Fruit fly (Drosophila melanogaster) whole organism, embryonic: ENCODE data around the gene CG18265.
A peak's percentile ranks its signal among the peaks of the same experiment; 100 is the strongest.

ENCODE experiments used
- Aef1 ChIP-seq: fragments of 200-800 bp; sonication (Bioruptor generic); IDR thresholded peaks from 3 replicates; pipeline ENCODE4 v1.3.6; 2022; ENCODE audit warnings: missing biosample characterization, missing genetic modification characterization
- CG10431 ChIP-seq: fragments of 200-800 bp; sonication (Bioruptor generic); optimal IDR thresholded peaks from 3 replicates; lab custom pipeline; 2018; ENCODE audit warnings: missing biosample characterization, mild to moderate bottlenecking, missing genetic modification characterization
- CG10565 ChIP-seq: fragments of 200-800 bp; sonication (Bioruptor generic); optimal IDR thresholded peaks from 3 replicates; lab custom pipeline; 2016; ENCODE audit warnings: missing biosample characterization, mild to moderate bottlenecking, missing genetic modification characterization
- CG12942 ChIP-seq: fragments of 200-800 bp; sonication (Bioruptor generic); optimal IDR thresholded peaks from 3 replicates; lab custom pipeline; 2016; ENCODE audit warnings: missing biosample characterization, missing genetic modification characterization
- CG14050 ChIP-seq: fragments of 200-800 bp; sonication (Bioruptor generic); IDR thresholded peaks from 3 replicates; pipeline ENCODE4 v1.3.6; 2022; ENCODE audit warnings: missing biosample characterization, missing genetic modification characterization
- CG14441 ChIP-seq: fragments of 200-800 bp; sonication (Bioruptor generic); IDR thresholded peaks from 2 replicates; pipeline ENCODE4 v1.3.6; 2022; ENCODE audit warnings: missing biosample characterization, missing genetic modification characterization
- CG14667 ChIP-seq: fragments of 200-800 bp; sonication (Bioruptor generic); IDR thresholded peaks from 2 replicates; pipeline ENCODE4 v1.3.6; 2022; ENCODE audit warnings: missing biosample characterization, missing genetic modification characterization
- CG14965 ChIP-seq: fragments of 200-800 bp; sonication (Bioruptor generic); optimal IDR thresholded peaks from 2 replicates; lab custom pipeline; 2016; ENCODE audit warnings: missing biosample characterization, missing genetic modification characterization, borderline replicate concordance
- CG15514 ChIP-seq: fragments of 200-800 bp; sonication (Bioruptor generic); optimal IDR thresholded peaks from 3 replicates; lab custom pipeline; 2017; ENCODE audit warnings: missing biosample characterization, missing genetic modification characterization, mild to moderate bottlenecking, moderate library complexity, missing genetic modification reagents
- CG16863 ChIP-seq: fragments of 200-800 bp; sonication (Bioruptor generic); optimal IDR thresholded peaks from 3 replicates; lab custom pipeline; 2016; ENCODE audit warnings: missing biosample characterization, missing genetic modification characterization
- CG17385 ChIP-seq: fragments of 200-800 bp; sonication (Bioruptor generic); optimal IDR thresholded peaks from 3 replicates; lab custom pipeline; 2018; ENCODE audit warnings: missing biosample characterization, mild to moderate bottlenecking, missing genetic modification characterization
- CG17912 ChIP-seq: fragments of 200-800 bp; sonication (Bioruptor generic); optimal IDR thresholded peaks from 2 replicates; lab custom pipeline; 2018; ENCODE audit warnings: missing biosample characterization, mild to moderate bottlenecking, missing genetic modification characterization
- CG18011 ChIP-seq: fragments of 200-800 bp; sonication (Bioruptor generic); optimal IDR thresholded peaks from 2 replicates; lab custom pipeline; 2017; ENCODE audit warnings: missing biosample characterization, missing genetic modification characterization, mild to moderate bottlenecking, moderate library complexity, missing genotype
- CG18476 ChIP-seq: fragments of 200-800 bp; sonication (Bioruptor generic); optimal IDR thresholded peaks from 2 replicates; lab custom pipeline; 2016; ENCODE audit warnings: missing biosample characterization, mild to moderate bottlenecking, missing genetic modification characterization
- CG34376 ChIP-seq: fragments of 200-800 bp; sonication (Bioruptor generic); optimal IDR thresholded peaks from 2 replicates; lab custom pipeline; 2018; ENCODE audit warnings: missing biosample characterization, mild to moderate bottlenecking, missing genetic modification characterization
- CG3847 ChIP-seq: fragments of 200-800 bp; sonication (Bioruptor generic); IDR thresholded peaks from 2 replicates; pipeline ENCODE4 v1.3.6; 2022; ENCODE audit warnings: missing biosample characterization, missing genetic modification characterization
- CG3995 ChIP-seq: fragments of 200-800 bp; sonication (Bioruptor generic); optimal IDR thresholded peaks from 3 replicates; lab custom pipeline; 2016; ENCODE audit warnings: missing biosample characterization, missing genetic modification characterization
- CG4328 ChIP-seq: fragments of 200-800 bp; sonication (Bioruptor generic); optimal IDR thresholded peaks from 3 replicates; lab custom pipeline; 2017; ENCODE audit warnings: missing biosample characterization, missing genetic modification reagents, missing genetic modification characterization
- CG43689 ChIP-seq: fragments of 200-800 bp; sonication (Bioruptor generic); IDR thresholded peaks from 2 replicates; pipeline ENCODE4 v1.3.6; 2022; ENCODE audit warnings: missing biosample characterization, missing genetic modification characterization
- CG4617 ChIP-seq: fragments of 200-800 bp; sonication (Bioruptor generic); optimal IDR thresholded peaks from 3 replicates; lab custom pipeline; 2016; ENCODE audit warnings: missing biosample characterization, missing genetic modification characterization, borderline replicate concordance
- CG6683 ChIP-seq: fragments of 200-800 bp; sonication (Bioruptor generic); optimal IDR thresholded peaks from 2 replicates; lab custom pipeline; 2017; ENCODE audit warnings: missing biosample characterization, mild to moderate bottlenecking, missing genetic modification characterization, missing genetic modification reagents
- CG6813 ChIP-seq: fragments of 200-800 bp; sonication (Bioruptor generic); optimal IDR thresholded peaks from 2 replicates; lab custom pipeline; 2017; ENCODE audit warnings: missing biosample characterization, missing genetic modification characterization, mild to moderate bottlenecking, moderate library complexity, missing genetic modification reagents
- CG7928 ChIP-seq: fragments of 200-800 bp; sonication (Bioruptor generic); optimal IDR thresholded peaks from 2 replicates; lab custom pipeline; 2017; ENCODE audit warnings: missing biosample characterization, mild to moderate bottlenecking, missing genetic modification characterization
- CG8290 ChIP-seq, 3 experiments: fragments of 200-800 bp; sonication (Bioruptor generic); optimal IDR thresholded peaks; 2 replicates each; lab custom pipeline; 2016 to 2019; ENCODE audit warnings: missing biosample characterization in 3 of 3, missing genetic modification characterization in 3 of 3, mild to moderate bottlenecking in 2 of 3, moderate library complexity in 1 of 3
- CG9797 ChIP-seq: fragments of 200-800 bp; sonication (Bioruptor generic); optimal IDR thresholded peaks from 3 replicates; lab custom pipeline; 2018; ENCODE audit warnings: missing biosample characterization, mild to moderate bottlenecking, missing genetic modification characterization
- CG9932 ChIP-seq: fragments of 200-800 bp; sonication (Bioruptor generic); IDR thresholded peaks from 2 replicates; pipeline ENCODE4 v1.3.6; 2022; ENCODE audit warnings: missing biosample characterization, missing genetic modification characterization
- CTCF ChIP-seq: fragments of 200-800 bp; sonication (Bioruptor generic); optimal IDR thresholded peaks from 2 replicates; lab custom pipeline; 2017; ENCODE audit warnings: missing biosample characterization, mild to moderate bottlenecking, missing genetic modification characterization, moderate library complexity
- E2f1 ChIP-seq: fragments of 200-800 bp; sonication (Bioruptor generic); IDR thresholded peaks from 2 replicates; pipeline ENCODE4 v1.3.6; 2022; ENCODE audit warnings: missing biosample characterization, missing genetic modification characterization
- Hr39 ChIP-seq: fragments of >200 bp; optimal IDR thresholded peaks from 2 replicates; lab custom pipeline; 2017
- Jarid2 ChIP-seq: fragments of 200-800 bp; sonication (Bioruptor generic); optimal IDR thresholded peaks from 3 replicates; lab custom pipeline; 2017; ENCODE audit warnings: mild to moderate bottlenecking, missing biosample characterization, missing genetic modification reagents, missing genetic modification characterization
- Mad ChIP-seq: fragments of 200-800 bp; sonication (Bioruptor generic); optimal IDR thresholded peaks from 2 replicates; lab custom pipeline; 2016; ENCODE audit warnings: missing biosample characterization, missing genetic modification characterization
- Rfx ChIP-seq: fragments of 200-800 bp; sonication (Bioruptor generic); IDR thresholded peaks from 2 replicates; pipeline ENCODE4 v1.3.6; 2022; ENCODE audit warnings: missing biosample characterization, missing genetic modification characterization
- Spps ChIP-seq: fragments of 200-800 bp; sonication (Bioruptor generic); optimal IDR thresholded peaks from 2 replicates; lab custom pipeline; 2018; ENCODE audit warnings: missing biosample characterization, mild to moderate bottlenecking, missing genetic modification characterization
- Sry-δ ChIP-seq: fragments of 200-800 bp; sonication (Bioruptor generic); optimal IDR thresholded peaks from 2 replicates; lab custom pipeline; 2016; ENCODE audit warnings: missing biosample characterization, missing genetic modification characterization
- Xrp1 ChIP-seq: fragments of 200-800 bp; sonication (Bioruptor generic); IDR thresholded peaks from 2 replicates; pipeline ENCODE4 v1.3.6; 2022; ENCODE audit warnings: missing biosample characterization, missing genetic modification characterization
- ase ChIP-seq: fragments of 200-800 bp; sonication (Bioruptor generic); IDR thresholded peaks from 3 replicates; pipeline ENCODE4 v1.3.6; 2022; ENCODE audit warnings: missing biosample characterization, missing genetic modification characterization
- exex ChIP-seq: fragments of 200-800 bp; sonication (Bioruptor generic); optimal IDR thresholded peaks from 4 replicates; lab custom pipeline; 2018; ENCODE audit warnings: missing biosample characterization, mild to moderate bottlenecking, missing genetic modification characterization, moderate library complexity
- fd64A ChIP-seq: fragments of 200-800 bp; sonication (Bioruptor generic); optimal IDR thresholded peaks from 3 replicates; lab custom pipeline; 2018; ENCODE audit warnings: missing biosample characterization, mild to moderate bottlenecking, missing genetic modification characterization
- lola ChIP-seq, 3 experiments: fragments of >200 bp in 2 of 3; fragments of 200-800 bp in 1 of 3; sonication (Bioruptor generic) in 1 of 3; optimal IDR thresholded peaks; 2 replicates each; lab custom pipeline; 2017 to 2019; ENCODE audit warnings: missing biosample characterization in 3 of 3, missing genetic modification characterization in 3 of 3, mild to moderate bottlenecking in 1 of 3, moderate library complexity in 1 of 3
- oc ChIP-seq: fragments of 200-800 bp; sonication (Bioruptor generic); optimal IDR thresholded peaks from 2 replicates; lab custom pipeline; 2018; ENCODE audit warnings: missing biosample characterization, mild to moderate bottlenecking, missing genetic modification characterization, moderate library complexity
- org-1 ChIP-seq: fragments of 200-800 bp; sonication (Bioruptor generic); optimal IDR thresholded peaks from 2 replicates; lab custom pipeline; 2017; ENCODE audit warnings: missing biosample characterization, missing genetic modification characterization
- pho ChIP-seq: fragments of 200-800 bp; sonication (Bioruptor generic); optimal IDR thresholded peaks from 2 replicates; lab custom pipeline; 2016; ENCODE audit warnings: missing biosample characterization, missing genetic modification characterization
- pita ChIP-seq: fragments of 200-800 bp; sonication (Bioruptor generic); optimal IDR thresholded peaks from 2 replicates; lab custom pipeline; 2017; ENCODE audit warnings: missing biosample characterization, mild to moderate bottlenecking, missing genetic modification characterization
- slou ChIP-seq: fragments of 200-800 bp; sonication (Bioruptor generic); optimal IDR thresholded peaks from 3 replicates; lab custom pipeline; 2016; ENCODE audit warnings: missing biosample characterization, missing genetic modification characterization
- sna ChIP-seq: fragments of 200-800 bp; sonication (Bioruptor generic); IDR thresholded peaks from 2 replicates; pipeline ENCODE4 v1.3.6; 2022; ENCODE audit warnings: missing biosample characterization, missing genetic modification characterization; ENCODE audit not compliant: partially characterized antibody
- sr ChIP-seq: fragments of 200-800 bp; sonication (Bioruptor generic); IDR thresholded peaks from 3 replicates; pipeline ENCODE4 v1.3.6; 2022; ENCODE audit warnings: missing biosample characterization, missing genetic modification characterization
- ssp ChIP-seq: fragments of 200-800 bp; sonication (Bioruptor generic); IDR thresholded peaks from 2 replicates; pipeline ENCODE4 v1.3.6; 2022; ENCODE audit warnings: missing biosample characterization, missing genetic modification characterization
- tgo ChIP-seq: fragments of 200-800 bp; sonication (Bioruptor generic); IDR thresholded peaks from 3 replicates; pipeline ENCODE4 v1.3.6; 2022; ENCODE audit warnings: missing biosample characterization, missing genetic modification characterization
- toy ChIP-seq: fragments of 200-800 bp; sonication (Bioruptor generic); IDR thresholded peaks from 2 replicates; pipeline ENCODE4 v1.3.6; 2022; ENCODE audit warnings: missing biosample characterization, missing genetic modification characterization
- ttk ChIP-seq: fragments of 200-800 bp; sonication (Bioruptor generic); IDR thresholded peaks from 2 replicates; pipeline ENCODE4 v2.1.2; 2022; ENCODE audit warnings: missing biosample characterization, missing genetic modification characterization

The CG18265 gene

DNA sequence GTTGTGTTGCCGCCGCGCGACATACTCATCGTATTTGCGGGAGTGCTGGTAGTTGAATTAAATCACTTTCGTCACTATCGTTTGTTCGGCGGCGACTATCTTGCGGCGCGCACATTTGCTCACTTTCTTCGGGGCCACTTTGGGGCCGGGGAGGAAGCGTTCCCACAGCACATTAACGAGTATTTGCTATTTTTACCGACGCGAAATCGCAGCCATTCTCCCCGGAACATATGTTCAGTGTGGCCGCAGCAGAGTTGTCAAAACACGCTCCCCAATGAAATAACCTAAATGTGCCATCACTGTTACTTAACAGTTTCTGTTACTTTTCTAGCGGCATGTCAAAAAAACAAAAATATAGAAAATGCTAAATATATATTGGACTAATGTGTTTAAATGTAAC, 6.3 kb upstream of the CG18265 start, which contains the start of gene frc (continued):
- TF ChIP-seq CG4617 (GFP tag; lab: Kevin White, UChicago) = peak; percentile 40
- TF ChIP-seq CG3995 (GFP tag; lab: Kevin White, UChicago) = peak; percentile 80
- TF ChIP-seq Jarid2 (GFP tag; lab: Kevin White, UChicago) = peak; percentile 29
- no peak for TF ChIP-seq CG34376 (GFP tag; lab: Kevin White, UChicago)
- TF ChIP-seq Rfx (GFP tag; lab: Robert Waterston, UW) = no peak
- 0 out of 2 replicates have a peak, but pooled peaks have one; percentile 13 for TF ChIP-seq Xrp1 (GFP tag; lab: Robert Waterston, UW)
- peak; percentile 35 for TF ChIP-seq CG15514
- no peak for TF ChIP-seq CG14441
- TF ChIP-seq ttk = no peak
- no peak for TF ChIP-seq sna (GFP tag; lab: Robert Waterston, UW)
- TF ChIP-seq ase (GFP tag; lab: Robert Waterston, UW) = no peak

- TF ChIP-seq CG14965 (GFP tag; lab: Kevin White, UChicago) (peak; percentile 71), org-1 (GFP tag; lab: Kevin White, UChicago) (peak; percentile 93), CG9797 (GFP tag; lab: Kevin White, UChicago) (no peak), pita (no peak), fd64A (peak; percentile 91), CG43689 (GFP tag; lab: Robert Waterston, UW) (peak; percentile 94), lola (GFP tag; optimal IDR thresholded peaks at IDR 0.05; lab: Kevin White, UChicago) (peak in 1 of 3 experiments; percentile 96), CG10431 (GFP tag; lab: Kevin White, UChicago) (peak; percentile 92), Sry-δ (GFP tag; lab: Kevin White, UChicago) (peak; percentile 76), Hr39 (no peak), E2f1 (GFP tag; lab: Robert Waterston, UW) (peak; percentile 98), CG3847 (peak; percentile 98), CTCF (peak; percentile 61), CG10565 (GFP tag; lab: Kevin White, UChicago) (peak; percentile 91), CG4328 (peak; percentile 95), slou (peak; percentile 98), CG14667 (GFP tag; lab: Robert Waterston, UW) (peak; percentile 97), tgo (GFP tag; lab: Robert Waterston, UW) (peak; percentile 98), oc (tag; lab: Kevin White, UChicago) (peak; percentile 98), CG18476 (GFP tag; lab: Kevin White, UChicago) (peak; percentile 97), exex (tag; lab: Kevin White, UChicago) (peak; percentile 83), CG6813 (peak; percentile 96), toy (GFP tag; lab: Robert Waterston, UW) (peak; percentile 91), CG7928 (GFP tag; lab: Kevin White, UChicago) (peak; percentile 79), CG18011 (GFP tag; lab: Kevin White, UChicago) (peak; percentile 90), CG12942 (GFP tag; lab: Kevin White, UChicago) (peak; percentile 99), Spps (peak; percentile 93), pho (GFP tag; lab: Kevin White, UChicago) (peak; percentile 99), Aef1 (GFP tag; lab: Robert Waterston, UW) (peak; percentile 97), ssp (GFP tag; lab: Robert Waterston, UW) (peak; percentile 92), CG17385 (GFP tag; lab: Kevin White, UChicago) (peak; percentile 93), CG17912 (GFP tag; lab: Kevin White, UChicago) (peak; percentile 90), CG9932 (GFP tag; lab: Robert Waterston, UW) (peak; percentile 99), CG3995 (GFP tag; lab: Kevin White, UChicago) (peak; percentile 68), CG16863 (GFP tag; lab: Kevin White, UChicago) (peak; percentile 98), sr (peak; percentile 92), Mad (peak; percentile 99), CG14050 (peak; percentile 97), CG8290 (GFP tag; optimal IDR thresholded peaks at IDR 0.05; lab: Kevin White, UChicago) (peak; percentile 97), CG8290 (tag; optimal IDR thresholded peaks at IDR 0.05; lab: Kevin White, UChicago) (peak; percentile 85 to 99), CG6683 (peak; percentile 90)
Measured at dm6 chr3L:17433555-17433954, 5.6 kb upstream of the CG18265 start, which contains the start of the genes Coq4 and CG32176. Gene Coq4, minus strand, starts transcription at chr3L:17433621. Gene CG32176, plus strand, starts transcription at chr3L:17433868.
